Worm (Caenorhabditis elegans): ENCODE measurements around the gene mig-32.
A peak's percentile ranks its signal among the peaks of the same experiment; 100 is the strongest.

The mig-32 gene

ce11 chrIV:12122874-12123664 is 31.1 kb upstream of the mig-32 start, which contains the start of gene aly-3:
TSS of gene aly-3 (plus strand) at chrIV:12123282.
- TF ChIP-seq lin-15B (tag; optimal IDR thresholded peaks at IDR 0.05) (peak; percentile 13), elt-1 (tag; optimal IDR thresholded peaks at IDR 0.05) (no peak), nfya-1 (tag; optimal IDR thresholded peaks at IDR 0.05; ENCODE audit: insufficient read depth) (peak; percentile 63), elt-2 (tag; optimal IDR thresholded peaks at IDR 0.05) (peak; percentile 4), zag-1 (tag; optimal IDR thresholded peaks at IDR 0.05) (no peak), snpc-4 (tag; optimal IDR thresholded peaks at IDR 0.05) (no peak), ama-1 (optimal IDR thresholded peaks at IDR 0.05) (peak; percentile 15), lin-39 (tag; optimal IDR thresholded peaks at IDR 0.05) (peak; percentile 9), hmg-11 (tag; optimal IDR thresholded peaks at IDR 0.05) (peak; percentile 34), elt-3 (tag; optimal IDR thresholded peaks at IDR 0.05) (no peak), pha-4 (tag; optimal IDR thresholded peaks at IDR 0.05) (peak; percentile 59), mdl-1 (tag; optimal IDR thresholded peaks at IDR 0.05) (no peak), ztf-11 (tag; optimal IDR thresholded peaks at IDR 0.05) (no peak)

- no peak for TF ChIP-seq hmg-11 (tag; optimal IDR thresholded peaks at IDR 0.05)
- no peak for TF ChIP-seq egl-5 (tag; optimal IDR thresholded peaks at IDR 0.05)
- no peak for TF ChIP-seq nhr-76 (tag; optimal IDR thresholded peaks at IDR 0.05)
- no peak for TF ChIP-seq aly-2 (tag; optimal IDR thresholded peaks at IDR 0.05)
- TF ChIP-seq ceh-16 (tag; optimal IDR thresholded peaks at IDR 0.05) = no peak
- TF ChIP-seq lin-15B (tag; optimal IDR thresholded peaks at IDR 0.05) = peak; percentile 68
- TF ChIP-seq ztf-4 (tag; optimal IDR thresholded peaks at IDR 0.05) = no peak
- no peak for TF ChIP-seq ZK546.5 (tag; optimal IDR thresholded peaks at IDR 0.05)
- TF ChIP-seq lin-39 (tag; optimal IDR thresholded peaks at IDR 0.05) = peak; percentile 30
- no peak for TF ChIP-seq nhr-11 (tag; optimal IDR thresholded peaks at IDR 0.05)
- TF ChIP-seq nhr-67 (tag; optimal IDR thresholded peaks at IDR 0.05) = no peak
- no peak for TF ChIP-seq elt-1 (tag; optimal IDR thresholded peaks at IDR 0.05)
- TF ChIP-seq egl-27 (tag; optimal IDR thresholded peaks at IDR 0.05) = no peak
- no peak for TF ChIP-seq nhr-77 (tag; optimal IDR thresholded peaks at IDR 0.05)
- TF ChIP-seq elt-3 (tag; optimal IDR thresholded peaks at IDR 0.05) = no peak
- peak; percentile 81 for TF ChIP-seq pha-4 (tag; optimal IDR thresholded peaks at IDR 0.05)
- TF ChIP-seq fkh-10 (GFP tag; optimal IDR thresholded peaks at IDR 0.05) = no peak
- no peak for TF ChIP-seq ama-1 (optimal IDR thresholded peaks at IDR 0.05)
- TF ChIP-seq ceh-9 (tag; optimal IDR thresholded peaks at IDR 0.05) = no peak
- no peak for TF ChIP-seq pqm-1 (tag; optimal IDR thresholded peaks at IDR 0.05)
- no peak for TF ChIP-seq unc-62 (GFP tag; optimal IDR thresholded peaks at IDR 0.05)
- TF ChIP-seq jun-1 (tag; optimal IDR thresholded peaks at IDR 0.05) = no peak
- TF ChIP-seq zag-1 (tag; optimal IDR thresholded peaks at IDR 0.05) = no peak
- no peak for TF ChIP-seq fos-1 (tag; optimal IDR thresholded peaks at IDR 0.05)
- TF ChIP-seq ztf-11 (tag; optimal IDR thresholded peaks at IDR 0.05) = no peak
- TF ChIP-seq unc-39 (tag; optimal IDR thresholded peaks at IDR 0.05) = no peak
- no peak for TF ChIP-seq ceh-28 (tag; optimal IDR thresholded peaks at IDR 0.05)
- TF ChIP-seq nhr-12 (tag; optimal IDR thresholded peaks at IDR 0.05) = no peak
- no peak for TF ChIP-seq mml-1 (tag; optimal IDR thresholded peaks at IDR 0.05)
- TF ChIP-seq nhr-25 (tag; optimal IDR thresholded peaks at IDR 0.05) = peak; percentile 8
- TF ChIP-seq daf-12 (tag; optimal IDR thresholded peaks at IDR 0.05) = no peak
- TF ChIP-seq nfya-1 (tag; optimal IDR thresholded peaks at IDR 0.05; ENCODE audit: insufficient read depth) = peak; percentile 66
- no peak for TF ChIP-seq mdl-1 (tag; optimal IDR thresholded peaks at IDR 0.05)
- no peak for TF ChIP-seq nhr-28 (tag; optimal IDR thresholded peaks at IDR 0.05)
- no peak for TF ChIP-seq tbx-2 (tag; optimal IDR thresholded peaks at IDR 0.05)
- TF ChIP-seq ceh-82 (tag; optimal IDR thresholded peaks at IDR 0.05) = no peak
- no peak for TF ChIP-seq nhr-23 (tag; optimal IDR thresholded peaks at IDR 0.05)
- peak; percentile 7 for TF ChIP-seq snpc-4 (tag; optimal IDR thresholded peaks at IDR 0.05)
- TF ChIP-seq sea-2 (GFP tag; optimal IDR thresholded peaks at IDR 0.05) = no peak
- no peak for TF ChIP-seq R02D3.7 (tag; optimal IDR thresholded peaks at IDR 0.05)
- no peak for TF ChIP-seq eor-1 (tag; optimal IDR thresholded peaks at IDR 0.05)
- TF ChIP-seq nhr-43 (tag; optimal IDR thresholded peaks at IDR 0.05; ENCODE audit: poor library complexity, severe bottlenecking) = no peak
- no peak for TF ChIP-seq lsy-12 (tag; optimal IDR thresholded peaks at IDR 0.05)
- peak; percentile 2 for TF ChIP-seq elt-2 (tag; optimal IDR thresholded peaks at IDR 0.05)
- no peak for TF ChIP-seq nhr-237 (tag; optimal IDR thresholded peaks at IDR 0.05)
- no peak for TF ChIP-seq fkh-2 (tag; optimal IDR thresholded peaks at IDR 0.05)
- TF ChIP-seq skn-1 (tag; optimal IDR thresholded peaks at IDR 0.05) = no peak
Measured at ce11 chrIV:12121076-12121475, 29.1 kb upstream of the mig-32 start, which contains the start of the genes ddb-1 and M18.6. TSS of gene ddb-1 (minus strand) at chrIV:12121165. TSS of gene M18.6 (plus strand) at chrIV:12121310.
